Fruit fly (Drosophila melanogaster) whole organism, embryonic: ENCODE measurements around the gene chif.

Experiments used
- Bteb2 ChIP-seq: fragments of 200-800 bp; sonication (Bioruptor generic); optimal IDR thresholded peaks from 2 replicates; lab custom pipeline; 2016; ENCODE audit warnings: missing biosample characterization, missing genetic modification characterization
- CG10147 ChIP-seq: fragments of 200-800 bp; sonication (Bioruptor generic); optimal IDR thresholded peaks from 2 replicates; lab custom pipeline; 2019; ENCODE audit warnings: missing biosample characterization, mild to moderate bottlenecking, missing genetic modification characterization, moderate library complexity
- CG1233 ChIP-seq: fragments of 200-800 bp; sonication (Bioruptor generic); optimal IDR thresholded peaks from 4 replicates; lab custom pipeline; 2018; ENCODE audit warnings: missing biosample characterization, mild to moderate bottlenecking, missing genetic modification characterization
- CG13624 ChIP-seq: fragments of 200-800 bp; sonication (Bioruptor generic); optimal IDR thresholded peaks from 2 replicates; lab custom pipeline; 2016; ENCODE audit warnings: missing biosample characterization, missing genetic modification characterization
- CG18262 ChIP-seq: fragments of 200-800 bp; optimal IDR thresholded peaks from 3 replicates; lab custom pipeline; 2019; ENCODE audit warnings: missing biosample characterization, mild to moderate bottlenecking, missing genetic modification characterization, moderate library complexity
- CG2199 ChIP-seq: fragments of 200-800 bp; sonication (Bioruptor generic); IDR thresholded peaks from 3 replicates; pipeline ENCODE4 v1.3.6; 2022; ENCODE audit warnings: missing biosample characterization, missing genetic modification characterization
- CG30431 ChIP-seq: fragments of 200-800 bp; sonication (Bioruptor generic); optimal IDR thresholded peaks from 2 replicates; lab custom pipeline; 2017; ENCODE audit warnings: missing biosample characterization, missing genetic modification characterization
- CG33213 ChIP-seq: fragments of 200-800 bp; sonication (Bioruptor generic); optimal IDR thresholded peaks from 3 replicates; lab custom pipeline; 2016; ENCODE audit warnings: missing biosample characterization, missing genetic modification characterization
- CG4282 ChIP-seq: fragments of 200-800 bp; sonication (Bioruptor generic); optimal IDR thresholded peaks from 2 replicates; lab custom pipeline; 2016; ENCODE audit warnings: missing biosample characterization, missing genetic modification characterization
- CG4404 ChIP-seq: fragments of 200-800 bp; sonication (Bioruptor generic); IDR thresholded peaks from 2 replicates; pipeline ENCODE4 v1.3.6; 2022; ENCODE audit warnings: missing biosample characterization, missing genetic modification characterization
- CG4730 ChIP-seq: fragments of 200-800 bp; sonication (Bioruptor generic); IDR thresholded peaks from 2 replicates; pipeline ENCODE4 v1.3.6; 2022; ENCODE audit warnings: missing biosample characterization, missing genetic modification characterization
- CG7928 ChIP-seq: fragments of 200-800 bp; sonication (Bioruptor generic); optimal IDR thresholded peaks from 2 replicates; lab custom pipeline; 2017; ENCODE audit warnings: missing biosample characterization, mild to moderate bottlenecking, missing genetic modification characterization
- CG9609 ChIP-seq: fragments of 200-800 bp; sonication (Bioruptor generic); optimal IDR thresholded peaks from 3 replicates; lab custom pipeline; 2016; ENCODE audit warnings: missing biosample characterization, missing genetic modification characterization
- D ChIP-seq, 2 experiments: fragments of 200-800 bp in 1 of 2; fragments of >200 bp in 1 of 2; sonication (Bioruptor generic) in 1 of 2; optimal IDR thresholded peaks; 2 replicates in 1 of 2; 3 replicates in 1 of 2; lab custom pipeline; 2017; ENCODE audit warnings: mild to moderate bottlenecking in 1 of 2, missing biosample characterization in 1 of 2, missing genetic modification characterization in 1 of 2, missing genetic modification reagents in 1 of 2
- E2f2 ChIP-seq: fragments of 200-800 bp; sonication (Bioruptor generic); IDR thresholded peaks from 2 replicates; pipeline ENCODE4 v1.3.6; 2022; ENCODE audit warnings: missing biosample characterization, missing genetic modification characterization
- Gug ChIP-seq: fragments of 200-800 bp; sonication (Bioruptor generic); IDR thresholded peaks from 4 replicates; pipeline ENCODE4 v1.3.6; 2022; ENCODE audit warnings: missing biosample characterization, missing genetic modification characterization
- Meics ChIP-seq: fragments of 200-800 bp; sonication (Bioruptor generic); optimal IDR thresholded peaks from 2 replicates; lab custom pipeline; 2017; ENCODE audit warnings: missing biosample characterization, mild to moderate bottlenecking, missing genetic modification characterization
- NFAT ChIP-seq: fragments of 200-800 bp; sonication (Bioruptor generic); IDR thresholded peaks from 2 replicates; pipeline ENCODE4 v1.3.6; 2022; ENCODE audit warnings: missing biosample characterization, missing genetic modification characterization
- Nf-YB ChIP-seq: fragments of 200-800 bp; sonication (Bioruptor generic); optimal IDR thresholded peaks from 3 replicates; lab custom pipeline; 2019; ENCODE audit warnings: missing biosample characterization, mild to moderate bottlenecking, missing genetic modification characterization, moderate library complexity
- Oaz ChIP-seq: fragments of 200-800 bp; sonication (Bioruptor generic); IDR thresholded peaks from 2 replicates; pipeline ENCODE4 v1.3.6; 2022; ENCODE audit warnings: missing biosample characterization, missing genetic modification characterization
- Spps ChIP-seq: fragments of 200-800 bp; sonication (Bioruptor generic); optimal IDR thresholded peaks from 2 replicates; lab custom pipeline; 2018; ENCODE audit warnings: missing biosample characterization, mild to moderate bottlenecking, missing genetic modification characterization
- TFAM ChIP-seq: fragments of 200-800 bp; sonication (Bioruptor generic); optimal IDR thresholded peaks from 2 replicates; lab custom pipeline; 2017; ENCODE audit warnings: missing biosample characterization, missing genetic modification characterization, inconsistent platforms
- Usf ChIP-seq: fragments of 200-800 bp; sonication (Bioruptor generic); optimal IDR thresholded peaks from 2 replicates; lab custom pipeline; 2017; ENCODE audit warnings: missing genotype, missing biosample characterization, missing genetic modification characterization
- YL-1 ChIP-seq: fragments of 200-800 bp; sonication (Bioruptor generic); optimal IDR thresholded peaks from 3 replicates; lab custom pipeline; 2017; ENCODE audit warnings: missing biosample characterization, mild to moderate bottlenecking, missing genetic modification characterization
- bbx ChIP-seq: fragments of 200-800 bp; sonication (Bioruptor generic); IDR thresholded peaks from 2 replicates; pipeline ENCODE4 v1.3.6; 2022; ENCODE audit warnings: missing biosample characterization, missing genetic modification characterization; ENCODE audit not compliant: partially characterized antibody
- cg ChIP-seq: fragments of 200-800 bp; sonication (Bioruptor generic); optimal IDR thresholded peaks from 3 replicates; lab custom pipeline; 2019; ENCODE audit warnings: missing biosample characterization, mild to moderate bottlenecking, missing genetic modification characterization, moderate library complexity
- croc ChIP-seq: fragments of 200-800 bp; sonication (Bioruptor generic); conservative IDR thresholded peaks from 3 replicates; pipeline ENCODE4 v1.3.6; 2022; ENCODE audit warnings: missing biosample characterization, missing genetic modification characterization
- danr ChIP-seq: fragments of 200-800 bp; sonication (Bioruptor generic); IDR thresholded peaks from 2 replicates; pipeline ENCODE4 v1.3.6; 2022; ENCODE audit warnings: missing biosample characterization, missing genetic modification characterization
- dysf ChIP-seq: fragments of 200-800 bp; sonication (Bioruptor generic); IDR thresholded peaks from 3 replicates; pipeline ENCODE4 v1.3.6; 2022; ENCODE audit warnings: missing biosample characterization, missing genetic modification characterization
- ewg ChIP-seq: fragments of 200-800 bp; sonication (Bioruptor generic); optimal IDR thresholded peaks from 3 replicates; lab custom pipeline; 2017; ENCODE audit warnings: mild to moderate bottlenecking, missing biosample characterization, missing genetic modification reagents, missing genetic modification characterization
- gcm ChIP-seq: fragments of 200-800 bp; sonication (Bioruptor generic); optimal IDR thresholded peaks from 2 replicates; lab custom pipeline; 2019; ENCODE audit warnings: missing biosample characterization, mild to moderate bottlenecking, missing genetic modification characterization, moderate library complexity
- knrl ChIP-seq: fragments of 200-800 bp; sonication (Bioruptor generic); IDR thresholded peaks from 3 replicates; pipeline ENCODE4 v1.3.6; 2022; ENCODE audit warnings: missing biosample characterization, missing genetic modification characterization; ENCODE audit not compliant: partially characterized antibody
- mirr ChIP-seq: fragments of 200-800 bp; sonication (Bioruptor generic); optimal IDR thresholded peaks from 3 replicates; lab custom pipeline; 2018; ENCODE audit warnings: missing biosample characterization, mild to moderate bottlenecking, missing genetic modification characterization
- nom ChIP-seq: fragments of 200-800 bp; sonication (Bioruptor generic); optimal IDR thresholded peaks from 2 replicates; lab custom pipeline; 2017; ENCODE audit warnings: missing biosample characterization, missing genetic modification characterization, mild to moderate bottlenecking, moderate library complexity, missing genetic modification reagents
- pan ChIP-seq, 4 experiments: fragments of >200 bp in 3 of 4; fragments of 200-800 bp in 1 of 4; sonication (Bioruptor generic) in 1 of 4; optimal IDR thresholded peaks in 3 of 4; IDR thresholded peaks in 1 of 4; 2 replicates each; pipeline versions ENCODE4 v1.3.6 to Lab custom; 2017 to 2022; ENCODE audit warnings: missing biosample characterization in 2 of 4, missing genetic modification characterization in 2 of 4, mixed read lengths in 1 of 4
- peb ChIP-seq: fragments of 200-800 bp; sonication (Bioruptor generic); IDR thresholded peaks from 2 replicates; pipeline ENCODE4 v1.3.6; 2022; ENCODE audit warnings: missing biosample characterization, missing genetic modification characterization
- pfk ChIP-seq: fragments of 200-800 bp; sonication (Bioruptor generic); optimal IDR thresholded peaks from 2 replicates; lab custom pipeline; 2018; ENCODE audit warnings: missing biosample characterization, mild to moderate bottlenecking, missing genetic modification characterization, moderate library complexity
- pho ChIP-seq: fragments of 200-800 bp; sonication (Bioruptor generic); optimal IDR thresholded peaks from 2 replicates; lab custom pipeline; 2016; ENCODE audit warnings: missing biosample characterization, missing genetic modification characterization
- rib ChIP-seq: fragments of 200-800 bp; sonication (Bioruptor generic); IDR thresholded peaks from 2 replicates; pipeline ENCODE4 v1.3.6; 2022; ENCODE audit warnings: missing biosample characterization, missing genetic modification characterization
- slp2 ChIP-seq: fragments of 200-800 bp; sonication (Bioruptor generic); optimal IDR thresholded peaks from 2 replicates; lab custom pipeline; 2016; ENCODE audit warnings: missing biosample characterization, missing genetic modification characterization
- sob ChIP-seq: fragments of 200-800 bp; sonication (Bioruptor generic); IDR thresholded peaks from 2 replicates; pipeline ENCODE4 v1.3.6; 2022; ENCODE audit warnings: missing biosample characterization, missing genetic modification characterization
- ssp ChIP-seq: fragments of 200-800 bp; sonication (Bioruptor generic); IDR thresholded peaks from 2 replicates; pipeline ENCODE4 v1.3.6; 2022; ENCODE audit warnings: missing biosample characterization, missing genetic modification characterization
- tgo ChIP-seq: fragments of 200-800 bp; sonication (Bioruptor generic); IDR thresholded peaks from 3 replicates; pipeline ENCODE4 v1.3.6; 2022; ENCODE audit warnings: missing biosample characterization, missing genetic modification characterization
- tna ChIP-seq: fragments of 200-800 bp; sonication (Bioruptor generic); IDR thresholded peaks from 2 replicates; pipeline ENCODE4 v1.3.6; 2022; ENCODE audit warnings: missing biosample characterization, missing genetic modification characterization; ENCODE audit not compliant: partially characterized antibody
- unc-4 ChIP-seq: fragments of 200-800 bp; sonication (Bioruptor generic); IDR thresholded peaks from 2 replicates; pipeline ENCODE4 v1.3.6; 2022; ENCODE audit warnings: missing biosample characterization, missing genetic modification characterization; ENCODE audit not compliant: partially characterized antibody
- vfl ChIP-seq: fragments of 200-800 bp; sonication (Bioruptor generic); optimal IDR thresholded peaks from 2 replicates; lab custom pipeline; 2016; ENCODE audit warnings: missing biosample characterization, missing genetic modification characterization
- wor ChIP-seq: fragments of 200-800 bp; sonication (Bioruptor generic); IDR thresholded peaks from 2 replicates; pipeline ENCODE4 v1.3.6; 2022; ENCODE audit warnings: missing biosample characterization, missing genetic modification characterization

Gene chif

DNA sequence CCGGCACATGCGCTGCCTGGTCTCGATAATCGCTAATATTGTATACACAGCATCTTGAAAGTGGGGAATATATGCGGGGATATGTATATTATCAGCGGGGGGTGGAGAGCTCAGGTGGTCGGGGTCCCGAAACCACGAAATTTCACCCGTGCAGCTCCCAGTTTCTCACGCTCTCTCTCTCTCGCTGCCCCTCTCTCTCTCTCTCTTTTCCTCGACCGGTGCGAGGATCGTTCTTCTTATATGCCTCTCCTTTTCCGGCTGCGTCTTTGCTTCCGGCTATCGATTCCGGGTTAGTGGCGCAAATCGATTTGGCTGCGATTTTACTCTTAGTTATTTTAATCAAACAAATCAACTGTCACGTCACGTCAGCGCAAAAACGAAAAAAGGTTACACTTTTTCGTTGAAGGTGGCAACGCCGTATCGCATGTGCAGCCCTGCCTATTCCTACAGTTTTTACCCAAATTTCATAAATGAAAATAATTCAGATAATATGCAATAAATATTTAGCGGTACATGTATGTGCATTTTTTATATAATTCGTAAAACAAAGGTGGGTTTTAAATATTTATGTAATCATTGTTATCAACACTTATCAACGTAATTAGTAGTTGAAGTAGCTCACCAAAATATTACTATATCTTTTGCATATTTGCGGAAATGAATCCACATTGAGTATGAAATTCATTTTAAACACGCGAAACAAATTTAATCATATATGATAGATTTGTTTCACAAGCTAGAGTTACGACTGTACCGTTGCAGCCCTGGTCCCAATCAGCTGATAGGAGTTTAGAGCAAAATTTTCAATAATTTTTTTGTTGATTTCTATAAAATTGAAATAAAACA is 52.7 kb downstream of the chif start, which contains the start of the genes heix and CG17328 (continued):
- TF ChIP-seq CG18262 (tag; lab: Kevin White, UChicago) (peak; percentile 70), E2f2 (GFP tag; lab: Robert Waterston, UW) (peak; percentile 48), CG4282 (GFP tag; lab: Kevin White, UChicago) (no peak), wor (GFP tag; lab: Robert Waterston, UW) (peak; percentile 41; the same call in 1 of the 2 replicates), CG13624 (GFP tag; lab: Kevin White, UChicago) (peak; percentile 60), sob (GFP tag; lab: Robert Waterston, UW) (peak; percentile 68), mirr (peak; percentile 37), tgo (GFP tag; lab: Robert Waterston, UW) (peak; percentile 77), Nf-YB (GFP tag; lab: Kevin White, UChicago) (peak; percentile 43), CG1233 (GFP tag; lab: Kevin White, UChicago) (peak; percentile 69), slp2 (GFP tag; lab: Kevin White, UChicago) (peak; percentile 5), Gug (GFP tag; lab: Robert Waterston, UW) (peak; percentile 68; the same call in 2 of the 4 replicates), unc-4 (GFP tag; lab: Robert Waterston, UW) (no peak), croc (GFP tag; lab: Robert Waterston, UW) (peak; percentile 29; the same call in 1 of the 3 replicates), CG33213 (GFP tag; lab: Kevin White, UChicago) (peak; percentile 38), vfl (GFP tag; lab: Kevin White, UChicago) (no peak), ssp (GFP tag; lab: Robert Waterston, UW) (peak; percentile 43), pho (GFP tag; lab: Kevin White, UChicago) (peak; percentile 50), CG2199 (GFP tag; lab: Robert Waterston, UW) (peak; percentile 55; the same call in 1 of the 3 replicates), Bteb2 (GFP tag; lab: Kevin White, UChicago) (peak; percentile 49), CG30431 (GFP tag; lab: Kevin White, UChicago) (peak; percentile 19), danr (GFP tag; lab: Robert Waterston, UW) (0 out of 2 replicates have a peak, but pooled peaks have one; percentile 18), CG7928 (GFP tag; lab: Kevin White, UChicago) (peak; percentile 96), peb (GFP tag; lab: Robert Waterston, UW) (0 out of 2 replicates have a peak, but pooled peaks have one; percentile 24), bbx (GFP tag; lab: Robert Waterston, UW) (peak; percentile 27; the same call in 1 of the 2 replicates), gcm (GFP tag; lab: Kevin White, UChicago) (peak; percentile 30), YL-1 (GFP tag; lab: Kevin White, UChicago) (peak; percentile 85), CG4404 (GFP tag; lab: Robert Waterston, UW) (peak; percentile 54), CG4730 (GFP tag; lab: Robert Waterston, UW) (peak; percentile 52; the same call in 1 of the 2 replicates), pfk (GFP tag; lab: Kevin White, UChicago) (no peak), dysf (GFP tag; lab: Robert Waterston, UW) (peak; percentile 82), CG9609 (GFP tag; lab: Kevin White, UChicago) (peak; percentile 53), tna (no peak), TFAM (GFP tag; lab: Kevin White, UChicago) (no peak), CG10147 (GFP tag; lab: Kevin White, UChicago) (no peak), cg (GFP tag; lab: Kevin White, UChicago) (no peak), rib (0 out of 2 replicates have a peak, but pooled peaks have one; percentile 36), D (optimal IDR thresholded peaks at IDR 0.05; lab: Kevin White, UChicago) (no peak), D (GFP tag; optimal IDR thresholded peaks at IDR 0.05; lab: Kevin White, UChicago) (peak; percentile 50), ewg (GFP tag; lab: Kevin White, UChicago) (peak; percentile 48), Oaz (peak; percentile 17; the same call in 1 of the 2 replicates), Meics (GFP tag; lab: Kevin White, UChicago) (peak; percentile 73), Spps (tag; lab: Kevin White, UChicago) (no peak), pan (optimal IDR thresholded peaks at IDR 0.05; lab: Kevin White, UChicago) (no peak), pan (GFP tag; optimal IDR thresholded peaks at IDR 0.05 in 1 of 2, IDR thresholded peaks at IDR 0.05 in 1 of 2) (peak in 1 of 2 experiments; percentile 65), NFAT (GFP tag; lab: Robert Waterston, UW) (peak; percentile 84), Usf (peak; percentile 33), nom (GFP tag; lab: Kevin White, UChicago) (peak; percentile 25), knrl (GFP tag; lab: Robert Waterston, UW) (no peak)
